Worm (Caenorhabditis elegans): ENCODE measurements around the gene hum-4.

Gene hum-4

ce11 chrX:11466444-11467319, 33.3 kb upstream of the hum-4 start:
- TF ChIP-seq cog-1 (tag; optimal IDR thresholded peaks at IDR 0.05) (no peak), klf-2 (GFP tag; conservative IDR thresholded peaks at IDR 0.05) (no peak), flt-1 (GFP tag; IDR thresholded peaks at IDR 0.05) (no peak), T22C8.4 (GFP tag; IDR thresholded peaks at IDR 0.05) (no peak), tab-1 (GFP tag; IDR thresholded peaks at IDR 0.05) (no peak), ztf-23 (GFP tag; IDR thresholded peaks at IDR 0.05) (no peak), ref-1 (GFP tag; conservative IDR thresholded peaks at IDR 0.05) (no peak), med-1 (GFP tag; optimal IDR thresholded peaks at IDR 0.05; ENCODE audit: insufficient read depth) (no peak), ztf-29 (GFP tag; IDR thresholded peaks at IDR 0.05) (no peak)

- no peak for TF ChIP-seq T22C8.4 (GFP tag; IDR thresholded peaks at IDR 0.05)
- no peak for TF ChIP-seq ref-1 (GFP tag; conservative IDR thresholded peaks at IDR 0.05)
- no peak for TF ChIP-seq ztf-29 (GFP tag; IDR thresholded peaks at IDR 0.05)
- no peak for TF ChIP-seq med-1 (GFP tag; optimal IDR thresholded peaks at IDR 0.05; ENCODE audit: insufficient read depth)
- TF ChIP-seq flt-1 (GFP tag; IDR thresholded peaks at IDR 0.05) = no peak
- no peak for TF ChIP-seq tab-1 (GFP tag; IDR thresholded peaks at IDR 0.05)
- no peak for TF ChIP-seq klf-2 (GFP tag; conservative IDR thresholded peaks at IDR 0.05)
- TF ChIP-seq ztf-23 (GFP tag; IDR thresholded peaks at IDR 0.05) = no peak
- TF ChIP-seq cog-1 (tag; optimal IDR thresholded peaks at IDR 0.05) = no peak
Measured at ce11 chrX:11465215-11465614, 31.8 kb upstream of the hum-4 start, which contains the start of gene lin-14. Gene lin-14, plus strand, starts transcription at chrX:11465560.

ce11 chrX:11464271-11465103, 31.1 kb upstream of the hum-4 start:
- no peak for TF ChIP-seq klf-2 (GFP tag; conservative IDR thresholded peaks at IDR 0.05)
- TF ChIP-seq T22C8.4 (GFP tag; IDR thresholded peaks at IDR 0.05) = no peak
- no peak for TF ChIP-seq cog-1 (tag; optimal IDR thresholded peaks at IDR 0.05)
- no peak for TF ChIP-seq ztf-23 (GFP tag; IDR thresholded peaks at IDR 0.05)
- TF ChIP-seq ztf-29 (GFP tag; IDR thresholded peaks at IDR 0.05) = no peak
- TF ChIP-seq tab-1 (GFP tag; IDR thresholded peaks at IDR 0.05) = no peak
- no peak for TF ChIP-seq ref-1 (GFP tag; conservative IDR thresholded peaks at IDR 0.05)
- TF ChIP-seq flt-1 (GFP tag; IDR thresholded peaks at IDR 0.05) = no peak
- no peak for TF ChIP-seq med-1 (GFP tag; optimal IDR thresholded peaks at IDR 0.05; ENCODE audit: insufficient read depth)

- TF ChIP-seq T22C8.4 (GFP tag; IDR thresholded peaks at IDR 0.05) (no peak), tab-1 (GFP tag; IDR thresholded peaks at IDR 0.05) (no peak), cog-1 (tag; optimal IDR thresholded peaks at IDR 0.05) (no peak), flt-1 (GFP tag; IDR thresholded peaks at IDR 0.05) (no peak), ztf-23 (GFP tag; IDR thresholded peaks at IDR 0.05) (no peak), klf-2 (GFP tag; conservative IDR thresholded peaks at IDR 0.05) (no peak), ref-1 (GFP tag; conservative IDR thresholded peaks at IDR 0.05) (no peak), ztf-29 (GFP tag; IDR thresholded peaks at IDR 0.05) (no peak), med-1 (GFP tag; optimal IDR thresholded peaks at IDR 0.05; ENCODE audit: insufficient read depth) (no peak)
Measured at ce11 chrX:11463568-11463967, 30.2 kb upstream of the hum-4 start.

ce11 chrX:11463005-11463404, 29.6 kb upstream of the hum-4 start:
- no peak for TF ChIP-seq ref-1 (GFP tag; conservative IDR thresholded peaks at IDR 0.05)
- no peak for TF ChIP-seq ztf-29 (GFP tag; IDR thresholded peaks at IDR 0.05)
- no peak for TF ChIP-seq flt-1 (GFP tag; IDR thresholded peaks at IDR 0.05)
- TF ChIP-seq T22C8.4 (GFP tag; IDR thresholded peaks at IDR 0.05) = no peak
- no peak for TF ChIP-seq tab-1 (GFP tag; IDR thresholded peaks at IDR 0.05)
- no peak for TF ChIP-seq klf-2 (GFP tag; conservative IDR thresholded peaks at IDR 0.05)

ce11 chrX:11462112-11462511, 28.7 kb upstream of the hum-4 start:
- TF ChIP-seq ztf-29 (GFP tag; IDR thresholded peaks at IDR 0.05) = no peak
- TF ChIP-seq ref-1 (GFP tag; conservative IDR thresholded peaks at IDR 0.05) = no peak
- TF ChIP-seq med-1 (GFP tag; optimal IDR thresholded peaks at IDR 0.05; ENCODE audit: insufficient read depth) = no peak
- no peak for TF ChIP-seq ztf-23 (GFP tag; IDR thresholded peaks at IDR 0.05)
- no peak for TF ChIP-seq T22C8.4 (GFP tag; IDR thresholded peaks at IDR 0.05)
- no peak for TF ChIP-seq tab-1 (GFP tag; IDR thresholded peaks at IDR 0.05)
- no peak for TF ChIP-seq flt-1 (GFP tag; IDR thresholded peaks at IDR 0.05)
- TF ChIP-seq cog-1 (tag; optimal IDR thresholded peaks at IDR 0.05) = no peak
- TF ChIP-seq klf-2 (GFP tag; conservative IDR thresholded peaks at IDR 0.05) = no peak

ce11 chrX:11461545-11461944, 28.2 kb upstream of the hum-4 start:
- no peak for TF ChIP-seq ztf-23 (GFP tag; IDR thresholded peaks at IDR 0.05)
- TF ChIP-seq T22C8.4 (GFP tag; IDR thresholded peaks at IDR 0.05) = no peak
- TF ChIP-seq cog-1 (tag; optimal IDR thresholded peaks at IDR 0.05) = no peak
- no peak for TF ChIP-seq med-1 (GFP tag; optimal IDR thresholded peaks at IDR 0.05; ENCODE audit: insufficient read depth)
- TF ChIP-seq tab-1 (GFP tag; IDR thresholded peaks at IDR 0.05) = no peak
- no peak for TF ChIP-seq flt-1 (GFP tag; IDR thresholded peaks at IDR 0.05)
- TF ChIP-seq ztf-29 (GFP tag; IDR thresholded peaks at IDR 0.05) = no peak
- TF ChIP-seq klf-2 (GFP tag; conservative IDR thresholded peaks at IDR 0.05) = no peak
- TF ChIP-seq ref-1 (GFP tag; conservative IDR thresholded peaks at IDR 0.05) = no peak

ce11 chrX:11456665-11457064, 23.3 kb upstream of the hum-4 start:
- no peak for TF ChIP-seq cog-1 (tag; optimal IDR thresholded peaks at IDR 0.05)

- TF ChIP-seq flt-1 (GFP tag; IDR thresholded peaks at IDR 0.05) (no peak), tab-1 (GFP tag; IDR thresholded peaks at IDR 0.05) (no peak), cog-1 (tag; optimal IDR thresholded peaks at IDR 0.05) (no peak), klf-2 (GFP tag; conservative IDR thresholded peaks at IDR 0.05) (no peak), med-1 (GFP tag; optimal IDR thresholded peaks at IDR 0.05; ENCODE audit: insufficient read depth) (no peak), T22C8.4 (GFP tag; IDR thresholded peaks at IDR 0.05) (no peak), ztf-23 (GFP tag; IDR thresholded peaks at IDR 0.05) (no peak), ref-1 (GFP tag; conservative IDR thresholded peaks at IDR 0.05) (no peak), ztf-29 (GFP tag; IDR thresholded peaks at IDR 0.05) (no peak)
Measured at ce11 chrX:11454231-11454630, 20.8 kb upstream of the hum-4 start, which contains the start of gene F48C5.2. Gene F48C5.2, minus strand, starts transcription at chrX:11454331.
